Fruit fly (Drosophila melanogaster): ENCODE data around the gene RPA2.

Gene RPA2

DNA sequence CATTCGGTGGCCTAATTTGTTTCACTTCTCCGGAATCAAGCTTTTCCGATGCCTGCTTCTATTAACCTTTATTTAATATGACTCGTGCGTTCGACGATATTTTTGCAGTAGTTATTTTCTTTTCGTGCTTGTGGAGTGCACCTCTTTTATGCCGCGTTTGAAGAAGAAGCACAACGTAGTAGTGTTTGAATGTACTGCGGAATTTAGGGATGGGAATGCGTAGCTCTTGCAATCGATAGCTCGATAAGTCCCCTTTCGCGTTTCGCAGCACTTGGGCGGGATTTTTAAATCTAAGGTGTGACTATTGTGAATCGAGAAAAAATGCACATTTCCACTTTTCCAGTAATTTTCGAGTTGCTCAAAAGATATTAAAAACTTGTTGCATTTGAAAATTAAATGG lies 7.2 kb downstream of the RPA2 start, which contains the start of the genes CG43739 and sky:
CG43739 (minus strand) TSS at position 199 of the 400 bp plus-strand sequence.
sky (minus strand) TSS at position 199 of the 400 bp plus-strand sequence.
- TF ChIP-seq CG17801 (GFP tag; optimal IDR thresholded peaks at IDR 0.05; ENCODE audit: partially characterized antibody): no peak

DNA sequence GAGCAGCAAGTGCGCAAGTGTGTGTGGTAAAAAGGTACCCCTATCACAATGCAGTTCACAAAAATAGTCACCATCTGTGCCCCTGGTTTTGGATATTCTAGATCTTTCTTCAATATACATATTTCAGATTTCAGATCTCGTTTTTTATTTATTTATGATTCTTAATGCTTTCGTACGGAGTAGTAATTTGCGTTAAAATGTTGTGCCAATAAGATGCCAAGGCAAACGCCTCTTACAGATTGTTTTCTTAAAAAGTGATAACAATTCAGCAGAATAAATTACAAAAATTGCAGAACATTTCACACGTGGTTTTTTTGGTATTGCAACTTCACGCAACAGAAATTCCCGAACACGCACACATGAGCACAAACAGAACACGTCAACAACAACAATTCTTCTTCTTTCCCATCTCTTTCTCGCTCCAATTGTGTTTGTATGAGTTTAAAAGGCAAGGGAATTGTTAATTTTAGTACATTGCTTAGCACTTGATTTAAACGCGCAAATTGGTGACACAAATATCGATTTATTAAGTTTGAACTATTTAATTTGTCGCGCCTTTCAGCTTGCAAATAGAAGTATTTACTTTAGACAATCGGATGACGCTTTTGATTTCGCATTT lies 7.8 kb downstream of the RPA2 start:
- peak; percentile 80 for TF ChIP-seq CG17801 (GFP tag; optimal IDR thresholded peaks at IDR 0.05; ENCODE audit: partially characterized antibody)

DNA sequence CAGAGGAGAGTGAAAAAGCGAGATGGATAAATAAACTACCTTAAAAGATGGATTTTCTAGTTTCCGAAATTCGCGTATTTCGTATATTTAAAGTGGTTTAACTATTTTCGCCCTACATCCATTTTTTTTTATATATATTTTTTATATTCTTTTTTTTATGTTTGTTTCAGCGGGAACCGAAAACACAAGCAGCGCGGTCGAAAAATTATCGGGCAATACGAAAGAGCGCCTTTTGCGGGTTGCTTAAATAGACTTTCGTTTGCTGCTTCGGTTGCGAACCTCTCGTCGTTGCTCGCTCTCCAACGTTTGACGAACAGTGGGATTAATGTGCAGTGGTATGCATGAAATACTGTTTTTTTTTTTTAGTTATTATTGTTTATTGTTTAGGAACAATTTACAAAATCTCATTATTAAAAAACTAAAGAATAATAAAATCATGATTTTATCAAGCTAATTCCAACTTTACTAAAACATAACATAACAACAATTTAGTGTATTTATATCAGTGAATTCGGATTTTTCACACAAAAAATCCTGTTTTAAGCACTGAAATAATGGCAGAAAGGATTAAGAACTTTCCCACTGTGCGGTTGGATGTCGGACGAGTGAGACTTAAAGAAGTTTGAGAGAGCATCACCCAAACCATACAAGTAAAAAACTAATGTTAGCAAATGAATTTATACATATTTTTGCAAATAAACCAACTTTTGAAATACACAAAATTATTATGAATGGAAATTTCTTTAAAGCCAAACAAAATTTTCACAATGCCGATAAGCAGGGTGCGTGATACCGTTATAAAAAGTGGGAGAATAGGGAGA lies 8.5 kb downstream of the RPA2 start:
- TF ChIP-seq CG17801 (GFP tag; optimal IDR thresholded peaks at IDR 0.05; ENCODE audit: partially characterized antibody): peak; percentile 2

DNA sequence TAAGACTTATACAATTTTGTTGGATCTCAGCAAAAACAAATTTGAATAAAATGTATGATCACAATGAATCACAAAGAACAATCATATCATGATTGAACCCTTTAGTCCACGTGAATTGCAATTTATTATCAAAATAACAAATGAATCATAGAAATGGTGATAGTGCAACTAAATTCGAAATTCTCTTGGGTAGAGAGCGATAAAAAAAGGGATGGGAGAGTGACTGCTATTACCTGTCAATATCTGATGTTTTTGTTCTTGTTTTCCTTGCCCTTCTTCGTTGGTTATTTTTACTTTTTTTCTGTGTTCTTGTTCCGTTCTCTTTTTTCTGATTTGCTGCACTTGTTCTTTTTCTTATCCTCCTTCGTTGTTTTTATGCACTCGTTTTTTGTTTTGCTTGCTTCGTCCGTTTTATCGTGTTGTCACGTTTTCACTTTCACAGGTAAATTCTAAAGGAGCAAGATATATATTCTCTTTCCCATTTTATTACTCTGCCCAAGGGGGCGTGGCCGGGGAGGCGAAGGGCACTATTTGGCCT lies 9.2 kb downstream of the RPA2 start:
- no peak for TF ChIP-seq CG17801 (GFP tag; optimal IDR thresholded peaks at IDR 0.05; ENCODE audit: partially characterized antibody)

DNA sequence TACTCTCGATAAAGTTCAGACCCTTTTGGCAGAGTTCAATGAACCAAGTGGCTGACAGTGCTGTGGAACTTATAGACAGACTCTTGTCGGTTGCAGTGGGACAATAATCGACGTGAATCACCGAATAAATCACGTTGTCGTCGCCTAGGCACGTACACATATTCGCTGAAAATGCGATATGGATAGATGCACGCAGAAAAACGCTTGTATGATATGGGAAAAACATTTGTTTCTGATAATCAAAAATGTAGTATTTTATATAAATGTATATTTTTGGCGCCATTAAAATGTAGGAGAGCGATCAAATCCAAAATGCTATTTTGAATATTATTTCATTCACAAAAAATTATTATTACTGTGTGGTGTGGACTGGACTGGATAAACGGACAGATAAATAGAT lies 10.7 kb downstream of the RPA2 start:
- peak; percentile 32 for TF ChIP-seq CG17801 (GFP tag; optimal IDR thresholded peaks at IDR 0.05; ENCODE audit: partially characterized antibody)

DNA sequence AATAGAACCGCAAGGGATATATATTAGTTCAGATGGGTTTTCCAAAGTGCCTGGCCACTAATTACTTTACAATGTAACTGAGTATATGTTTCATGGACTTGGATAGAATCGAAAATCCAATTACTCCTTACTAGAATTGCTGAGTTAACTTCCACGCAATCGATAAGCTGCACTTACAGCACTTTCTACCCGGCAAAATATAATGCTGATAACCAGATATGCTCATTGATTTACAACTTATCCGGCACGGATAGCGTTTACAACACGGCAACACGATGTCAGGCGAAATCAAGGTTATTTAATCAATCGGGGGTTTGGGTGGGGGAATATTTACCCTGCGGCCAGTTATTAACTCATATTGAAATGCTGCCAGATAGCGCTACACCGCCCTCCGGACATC lies 12.4 kb downstream of the RPA2 start:
- TF ChIP-seq CG17801 (GFP tag; optimal IDR thresholded peaks at IDR 0.05; ENCODE audit: partially characterized antibody): no peak

DNA sequence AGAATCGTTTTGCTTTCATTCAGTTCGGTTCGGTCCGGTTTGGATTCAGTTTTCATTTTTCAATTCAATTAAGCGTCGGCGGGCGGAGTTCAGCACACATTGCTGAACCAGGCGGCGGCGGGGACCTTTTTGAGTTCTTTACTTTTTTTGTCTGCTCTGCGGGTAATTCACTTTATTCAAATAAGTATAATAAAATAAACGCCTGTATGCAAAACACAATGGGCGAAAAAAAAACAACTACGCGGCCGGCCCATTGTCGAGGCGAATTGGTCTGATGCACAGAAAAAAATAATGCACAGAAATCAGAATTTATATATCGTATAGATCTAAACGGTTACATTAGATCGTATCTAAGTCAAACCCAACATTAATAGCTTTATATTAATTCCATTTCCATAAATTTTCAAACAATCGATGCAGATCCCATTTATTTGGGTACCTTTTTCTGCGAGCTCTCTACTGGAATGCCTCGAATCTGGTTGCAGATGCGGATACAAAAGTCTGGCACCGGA lies 13.1 kb downstream of the RPA2 start:
- TF ChIP-seq CG17801 (GFP tag; optimal IDR thresholded peaks at IDR 0.05; ENCODE audit: partially characterized antibody): no peak

DNA sequence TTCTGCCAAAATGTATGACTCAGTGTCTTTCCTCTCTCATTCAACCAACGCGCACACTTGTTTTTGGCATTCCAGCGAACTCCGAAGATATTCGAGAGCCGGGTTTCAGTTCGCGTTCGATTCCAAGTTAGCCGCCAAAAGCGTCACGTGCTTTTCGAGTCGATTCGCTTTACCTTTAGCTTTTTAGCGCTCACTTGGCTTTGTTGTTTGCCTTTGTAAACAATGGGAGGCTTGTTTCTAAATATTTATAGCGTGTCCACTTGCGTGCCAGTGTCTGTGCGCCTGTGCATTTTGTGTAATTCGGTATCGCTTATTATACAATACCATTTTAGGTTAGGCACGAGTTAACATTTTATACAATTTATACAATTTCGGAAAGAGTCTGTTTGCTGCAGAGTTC lies 14.6 kb downstream of the RPA2 start:
- no peak for TF ChIP-seq CG17801 (GFP tag; optimal IDR thresholded peaks at IDR 0.05; ENCODE audit: partially characterized antibody)

DNA sequence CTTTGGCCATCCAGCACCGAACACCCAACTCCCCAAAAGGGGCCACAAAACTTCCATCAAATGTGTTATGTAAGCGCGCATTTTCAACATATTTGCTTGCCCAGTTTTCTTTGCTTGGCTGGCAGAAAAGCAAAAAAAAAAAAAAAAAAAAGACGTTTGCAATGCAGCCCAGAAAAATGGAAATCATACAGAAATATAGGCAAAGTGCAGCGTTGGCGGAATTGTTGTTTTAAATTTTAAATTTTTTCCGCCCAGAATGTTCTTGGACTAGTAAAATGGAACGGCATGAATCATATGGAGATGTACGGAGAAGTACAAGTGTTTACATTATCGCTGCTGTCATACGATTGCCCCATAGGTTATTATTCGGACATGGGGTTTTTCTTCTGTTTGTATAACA lies 16.6 kb downstream of the RPA2 start:
- peak; percentile 54 for TF ChIP-seq CG17801 (GFP tag; optimal IDR thresholded peaks at IDR 0.05; ENCODE audit: partially characterized antibody)

DNA sequence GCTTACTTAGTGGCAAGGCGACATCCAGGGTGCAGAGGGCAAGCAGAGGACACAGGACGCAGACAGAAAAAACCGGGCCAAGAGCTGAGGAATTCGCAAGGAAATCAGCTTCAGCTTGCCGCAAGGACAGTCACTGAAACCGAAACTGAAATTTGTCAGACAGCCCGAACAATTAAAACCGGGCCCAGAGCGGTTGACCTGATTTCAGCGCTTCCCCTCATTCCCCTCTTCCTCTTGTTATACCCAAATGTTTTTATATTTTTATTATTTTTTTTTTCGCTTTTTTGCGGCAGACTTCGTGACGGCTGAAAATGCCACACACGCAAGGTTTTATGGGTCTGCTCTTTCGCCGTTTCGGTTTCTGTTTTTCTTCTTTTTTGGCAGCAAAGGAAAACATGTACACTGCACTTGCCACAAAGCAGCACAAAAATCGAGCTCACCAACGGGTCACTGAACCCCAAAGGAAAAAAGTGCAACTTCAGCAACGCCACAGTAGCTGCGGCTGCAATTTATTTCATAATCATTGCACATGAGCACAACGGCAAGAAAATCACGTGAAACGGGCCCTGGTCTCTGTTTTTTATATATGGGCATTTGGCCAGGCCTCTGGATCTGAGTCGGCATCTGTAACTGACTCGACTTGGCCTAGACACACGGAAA lies 17.8 kb downstream of the RPA2 start:
- TF ChIP-seq CG17801 (GFP tag; optimal IDR thresholded peaks at IDR 0.05; ENCODE audit: partially characterized antibody): no peak

DNA sequence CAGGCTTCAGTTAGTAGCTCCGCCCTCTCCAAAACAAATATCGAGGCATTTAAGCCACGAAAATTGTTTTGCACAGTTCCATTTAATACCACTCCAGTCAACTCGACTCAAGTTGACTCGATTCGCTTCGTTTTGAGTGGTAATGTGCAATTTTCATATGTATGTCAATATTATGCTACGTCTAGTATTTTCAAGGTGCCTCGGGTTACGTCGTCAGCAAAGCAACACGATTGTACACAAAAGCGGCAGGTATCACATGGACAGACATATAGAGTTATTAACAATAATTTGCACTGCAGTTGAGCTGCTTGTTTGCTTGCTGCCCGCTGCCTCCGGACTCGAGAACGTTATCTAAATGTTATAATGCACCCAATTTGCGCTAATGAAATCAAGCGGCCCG lies 20.9 kb downstream of the RPA2 start:
- no peak for TF ChIP-seq CG17801 (GFP tag; optimal IDR thresholded peaks at IDR 0.05; ENCODE audit: partially characterized antibody)

DNA sequence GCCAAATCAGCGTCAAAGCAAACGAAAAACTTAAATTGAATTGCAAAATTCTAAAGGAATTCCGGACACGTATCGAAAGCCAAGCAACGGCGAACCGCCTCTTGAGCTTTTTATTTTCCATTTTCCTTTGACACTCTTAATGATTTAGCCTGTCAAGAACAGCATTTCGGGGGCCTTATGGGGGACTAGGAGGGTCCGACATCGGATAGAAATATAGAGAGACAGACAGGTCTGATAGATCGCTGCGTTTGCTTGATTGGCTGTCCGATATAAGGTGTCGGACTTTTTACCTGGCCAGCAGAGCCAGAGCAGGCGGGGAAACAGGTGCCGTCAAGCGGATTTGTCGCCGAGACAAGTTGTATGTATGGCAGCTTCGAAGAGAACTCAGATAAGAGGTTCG lies 21.6 kb downstream of the RPA2 start:
- TF ChIP-seq CG17801 (GFP tag; optimal IDR thresholded peaks at IDR 0.05; ENCODE audit: partially characterized antibody): no peak

DNA sequence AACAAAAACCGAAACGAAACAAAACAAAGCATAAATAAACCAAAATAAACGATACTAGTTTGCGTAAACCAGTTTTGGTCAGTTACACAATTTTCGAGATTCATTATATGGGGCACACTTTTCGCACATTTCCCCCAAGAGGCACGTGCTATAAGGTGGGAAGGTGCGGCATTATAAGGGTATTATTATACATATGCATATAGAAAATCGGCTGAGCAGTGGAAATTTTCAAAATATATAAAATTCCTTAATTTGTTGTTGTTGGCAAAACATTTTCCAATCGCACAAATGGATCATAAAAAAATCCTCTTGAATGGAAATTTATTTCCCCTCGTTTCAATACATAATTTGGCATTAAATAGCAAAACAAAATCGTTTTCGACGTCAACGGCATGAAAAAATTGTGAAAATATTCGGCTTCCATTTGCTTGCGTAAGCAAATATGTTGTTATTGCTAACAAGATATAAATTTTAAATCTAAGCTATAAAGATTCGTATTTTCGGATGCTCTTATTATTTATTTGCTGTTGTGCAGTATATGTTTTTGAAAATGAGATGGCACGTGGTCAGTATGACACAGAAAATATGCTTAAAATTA lies 27.4 kb downstream of the RPA2 start:
- no peak for TF ChIP-seq CG17801 (GFP tag; optimal IDR thresholded peaks at IDR 0.05; ENCODE audit: partially characterized antibody)

DNA sequence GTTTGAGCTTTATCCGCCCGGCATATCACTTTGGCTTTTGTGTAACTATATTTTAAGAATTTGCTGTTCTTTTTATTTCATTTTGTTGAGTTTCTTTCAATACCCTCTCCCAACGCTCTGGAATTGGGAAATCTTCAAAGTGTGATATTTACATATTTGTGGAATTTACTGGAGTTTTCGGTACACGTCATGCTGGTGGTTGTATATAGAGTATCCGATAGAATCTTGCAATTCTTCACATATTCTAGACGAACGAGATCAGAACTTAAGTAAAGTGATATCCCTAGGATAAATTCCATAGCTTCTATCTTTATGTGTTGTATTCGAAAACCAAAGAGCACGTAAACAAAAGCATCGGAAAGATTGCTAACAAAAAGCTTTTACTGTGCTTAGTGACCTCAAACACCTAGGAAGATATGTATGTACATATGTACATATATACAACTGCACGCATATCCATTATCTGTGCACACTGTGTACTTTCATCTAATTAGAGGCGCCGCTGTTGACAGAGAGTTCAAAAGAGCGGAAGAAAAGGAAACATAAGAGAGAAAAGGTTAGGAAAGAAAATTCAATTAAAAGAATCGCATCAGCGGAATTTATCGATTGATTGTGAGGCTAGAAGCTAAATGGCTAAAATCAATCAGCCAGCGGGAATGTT lies 29.1 kb downstream of the RPA2 start:
- no peak for TF ChIP-seq CG17801 (GFP tag; optimal IDR thresholded peaks at IDR 0.05; ENCODE audit: partially characterized antibody)

All from ovary, adult (tissue).